Worm (Caenorhabditis elegans) whole organism, young adult: Measurements from ENCODE around the gene nhr-192.
A peak's percentile ranks its signal among the peaks of the same experiment; 100 is the strongest.

Experiments used
- akir-1 ChIP-seq: fragments of 200-800 bp; sonication (Bioruptor generic); optimal IDR thresholded peaks from 2 replicates; lab custom pipeline; 2018; ENCODE audit warnings: mild to moderate bottlenecking, missing genetic modification characterization, moderate library complexity, missing compliant biosample characterization
- ceh-91 ChIP-seq: fragments of 200-800 bp; sonication (Bioruptor generic); IDR thresholded peaks from 2 replicates; pipeline ENCODE4 v1.3.6; 2022; ENCODE audit warnings: missing genetic modification reagents, missing genetic modification characterization, missing compliant biosample characterization
- nfya-1 ChIP-seq: sonication (generic microtip); optimal IDR thresholded peaks from 2 replicates; lab custom pipeline; 2017; ENCODE audit warnings: antibody characterized with exemption, missing compliant biosample characterization, missing genetic modification characterization, borderline replicate concordance; ENCODE audit not compliant: insufficient read depth
- pbrm-1 ChIP-seq: fragments of 200-800 bp; sonication (Bioruptor generic); IDR thresholded peaks from 2 replicates; pipeline ENCODE4 v1.3.6; 2022; ENCODE audit warnings: missing genetic modification reagents, missing genetic modification characterization, missing compliant biosample characterization
- repo-1 ChIP-seq: sonication (generic microtip); optimal IDR thresholded peaks from 2 replicates; lab custom pipeline; 2017; ENCODE audit warnings: mild to moderate bottlenecking, missing genetic modification characterization, missing compliant biosample characterization
- snpc-4 ChIP-seq, 5 experiments: fragments of 150-350 bp in 1 of 5; sonication (generic microtip) in 4 of 5; optimal IDR thresholded peaks; 2 replicates each; lab custom pipeline; 2014 to 2018; ENCODE audit warnings: missing genetic modification characterization in 5 of 5, missing biosample characterization in 3 of 5, antibody characterized with exemption in 2 of 5, mild to moderate bottlenecking in 2 of 5, missing compliant biosample characterization in 2 of 5, missing genotype in 2 of 5, moderate library complexity in 2 of 5, missing genetic modification reagents in 1 of 5
- tbx-9 ChIP-seq: sonication (generic microtip); optimal IDR thresholded peaks from 2 replicates; lab custom pipeline; 2016; ENCODE audit warnings: borderline replicate concordance, missing genetic modification characterization, inconsistent platforms, missing compliant biosample characterization

DNA sequence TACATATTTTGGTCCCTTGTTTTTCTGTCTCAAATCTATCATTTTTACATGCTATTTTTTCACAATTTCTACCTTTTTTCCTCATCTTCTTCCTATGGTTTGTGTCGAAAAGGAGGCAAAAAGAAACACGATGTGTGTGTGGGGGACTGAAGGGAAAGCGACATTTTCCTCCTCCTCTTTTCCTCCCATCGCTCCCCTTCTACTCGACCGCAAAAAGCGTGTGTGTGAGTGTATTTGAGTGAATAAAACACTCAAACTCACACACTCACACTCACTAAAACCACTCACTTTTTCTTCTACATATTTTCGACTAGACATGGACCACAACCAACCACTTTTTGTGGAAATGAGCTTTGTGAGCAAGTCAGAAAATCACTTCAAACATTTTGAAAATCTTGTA, 29.0 kb downstream of the nhr-192 start:
- no peak for TF ChIP-seq tbx-9 (tag; lab: Kevin White, UChicago)
- TF ChIP-seq nfya-1 (tag; lab: Kevin White, UChicago), result no peak
- TF ChIP-seq repo-1 (tag; lab: Kevin White, UChicago), result no peak
- no peak for TF ChIP-seq snpc-4 (GFP tag; optimal IDR thresholded peaks at IDR 0.05; lab: Kevin White, UChicago)
- TF ChIP-seq snpc-4 (tag; optimal IDR thresholded peaks at IDR 0.05; lab: Kevin White, UChicago), result no peak
- no peak for TF ChIP-seq ceh-91
- no peak for TF ChIP-seq akir-1
- TF ChIP-seq pbrm-1 (GFP tag; lab: Robert Waterston, UW), result 0 out of 2 replicates have a peak, but pooled peaks have one; percentile 40
